Fruit fly (Drosophila melanogaster) whole organism: ENCODE measurements around the gene Fer2.

Source experiments
- Dll ChIP-seq: fragments of >200 bp; optimal IDR thresholded peaks from 2 replicates; lab custom pipeline; 2017
- pan ChIP-seq: fragments of >200 bp; optimal IDR thresholded peaks from 2 replicates; lab custom pipeline; 2017
- psq ChIP-seq: fragments of >200 bp; optimal IDR thresholded peaks from 2 replicates; lab custom pipeline; 2017

DNA sequence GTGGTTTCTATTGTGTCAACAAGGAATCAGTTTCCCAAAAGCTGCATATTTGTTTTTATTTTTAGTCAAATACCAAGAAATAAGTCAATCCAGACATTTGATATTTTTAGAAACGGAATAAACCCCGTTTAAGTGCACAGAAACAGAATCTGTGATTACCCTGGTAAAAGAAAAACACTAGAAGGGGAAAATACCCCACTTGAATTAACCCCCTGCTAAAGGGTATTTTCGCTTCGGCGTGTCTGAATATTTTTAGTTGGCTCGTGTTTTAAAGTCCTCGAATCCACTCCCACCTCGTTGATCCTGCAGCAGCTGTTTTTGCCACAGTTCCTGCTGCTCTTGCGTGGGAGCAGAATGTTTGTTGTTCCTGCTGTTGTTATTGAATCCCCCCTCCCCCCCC lies 36.6 kb upstream of the Fer2 start:
- TF ChIP-seq psq (lab: Kevin White, UChicago) (no peak), pan (lab: Kevin White, UChicago) (no peak), Dll (lab: Kevin White, UChicago) (no peak)
